Fruit fly (Drosophila melanogaster) whole organism, embryonic: ENCODE data around the gene nan.

Experiments
- Atf3 ChIP-seq: fragments of 200-800 bp; sonication (Bioruptor generic); optimal IDR thresholded peaks from 3 replicates; lab custom pipeline; 2016; ENCODE audit warnings: missing biosample characterization, missing genetic modification characterization
- CG10267 ChIP-seq: fragments of 200-800 bp; sonication (Bioruptor generic); optimal IDR thresholded peaks from 2 replicates; lab custom pipeline; 2018; ENCODE audit warnings: missing biosample characterization, mild to moderate bottlenecking, missing genetic modification characterization, moderate library complexity
- CG11723 ChIP-seq: fragments of 200-800 bp; sonication (Bioruptor generic); optimal IDR thresholded peaks from 2 replicates; lab custom pipeline; 2017; ENCODE audit warnings: missing biosample characterization, mild to moderate bottlenecking, missing genetic modification characterization
- CG13296 ChIP-seq: fragments of 200-800 bp; sonication (Bioruptor generic); optimal IDR thresholded peaks from 3 replicates; lab custom pipeline; 2018; ENCODE audit warnings: missing biosample characterization, mild to moderate bottlenecking, missing genetic modification characterization
- CG14667 ChIP-seq: fragments of 200-800 bp; sonication (Bioruptor generic); IDR thresholded peaks from 2 replicates; pipeline ENCODE4 v1.3.6; 2022; ENCODE audit warnings: missing biosample characterization, missing genetic modification characterization
- CG15011 ChIP-seq: fragments of 200-800 bp; sonication (Bioruptor generic); optimal IDR thresholded peaks from 3 replicates; lab custom pipeline; 2018; ENCODE audit warnings: missing biosample characterization, mild to moderate bottlenecking, missing genetic modification characterization
- CG15073 ChIP-seq: fragments of 200-800 bp; sonication (Bioruptor generic); optimal IDR thresholded peaks from 2 replicates; lab custom pipeline; 2016; ENCODE audit warnings: missing biosample characterization, missing genetic modification characterization
- CG17385 ChIP-seq: fragments of 200-800 bp; sonication (Bioruptor generic); optimal IDR thresholded peaks from 3 replicates; lab custom pipeline; 2018; ENCODE audit warnings: missing biosample characterization, mild to moderate bottlenecking, missing genetic modification characterization
- CG18599 ChIP-seq: fragments of 200-800 bp; sonication (Bioruptor generic); optimal IDR thresholded peaks from 3 replicates; lab custom pipeline; 2017; ENCODE audit warnings: missing biosample characterization, missing genetic modification characterization, mild to moderate bottlenecking, moderate library complexity, missing genetic modification reagents
- CG2129 ChIP-seq: fragments of 200-800 bp; sonication (Bioruptor generic); IDR thresholded peaks from 2 replicates; pipeline ENCODE4 v1.3.6; 2022; ENCODE audit warnings: missing biosample characterization, missing genetic modification characterization; ENCODE audit not compliant: partially characterized antibody
- CG31365 ChIP-seq: fragments of 200-800 bp; sonication (Bioruptor generic); optimal IDR thresholded peaks from 2 replicates; lab custom pipeline; 2018; ENCODE audit warnings: missing biosample characterization, mild to moderate bottlenecking, missing genetic modification characterization
- CG6175 ChIP-seq: fragments of 200-800 bp; sonication (Bioruptor generic); IDR thresholded peaks from 3 replicates; pipeline ENCODE4 v1.3.6; 2022; ENCODE audit warnings: missing biosample characterization, missing genetic modification characterization
- CG6654 ChIP-seq: fragments of 200-800 bp; sonication (Bioruptor generic); optimal IDR thresholded peaks from 2 replicates; lab custom pipeline; 2017; ENCODE audit warnings: missing biosample characterization, mild to moderate bottlenecking, missing genetic modification characterization
- CG8388 ChIP-seq: fragments of 200-800 bp; sonication (Bioruptor generic); optimal IDR thresholded peaks from 2 replicates; lab custom pipeline; 2019; ENCODE audit warnings: missing biosample characterization, mild to moderate bottlenecking, missing genetic modification characterization, moderate library complexity
- CG9609 ChIP-seq: fragments of 200-800 bp; sonication (Bioruptor generic); optimal IDR thresholded peaks from 3 replicates; lab custom pipeline; 2016; ENCODE audit warnings: missing biosample characterization, missing genetic modification characterization
- CG9797 ChIP-seq: fragments of 200-800 bp; sonication (Bioruptor generic); optimal IDR thresholded peaks from 3 replicates; lab custom pipeline; 2018; ENCODE audit warnings: missing biosample characterization, mild to moderate bottlenecking, missing genetic modification characterization
- CHES-1-like ChIP-seq: fragments of 200-800 bp; sonication (Bioruptor generic); optimal IDR thresholded peaks from 2 replicates; lab custom pipeline; 2016; ENCODE audit warnings: missing biosample characterization, missing genetic modification characterization
- CrebB ChIP-seq: fragments of 200-800 bp; sonication (Bioruptor generic); optimal IDR thresholded peaks from 3 replicates; lab custom pipeline; 2018; ENCODE audit warnings: missing biosample characterization, mild to moderate bottlenecking, missing genetic modification characterization
- Dad ChIP-seq: fragments of 200-800 bp; sonication (Bioruptor generic); optimal IDR thresholded peaks from 3 replicates; lab custom pipeline; 2016; ENCODE audit warnings: missing biosample characterization, missing genetic modification characterization
- Dip3 ChIP-seq: fragments of 200-800 bp; sonication (Bioruptor generic); optimal IDR thresholded peaks from 3 replicates; lab custom pipeline; 2016; ENCODE audit warnings: missing biosample characterization, missing genetic modification characterization
- Fer2 ChIP-seq: fragments of 200-800 bp; sonication (Bioruptor generic); optimal IDR thresholded peaks from 2 replicates; lab custom pipeline; 2018; ENCODE audit warnings: missing biosample characterization, mild to moderate bottlenecking, missing genetic modification characterization, moderate library complexity
- HHEX ChIP-seq: fragments of 200-800 bp; sonication (Bioruptor generic); optimal IDR thresholded peaks from 3 replicates; lab custom pipeline; 2017; ENCODE audit warnings: missing biosample characterization, mild to moderate bottlenecking, missing genetic modification characterization, missing genetic modification reagents
- HmgZ ChIP-seq: fragments of 200-800 bp; sonication (Bioruptor generic); optimal IDR thresholded peaks from 2 replicates; lab custom pipeline; 2018; ENCODE audit warnings: missing biosample characterization, mild to moderate bottlenecking, missing genetic modification characterization
- Lpt ChIP-seq: fragments of >200 bp; optimal IDR thresholded peaks from 2 replicates; lab custom pipeline; 2018; ENCODE audit warnings: missing biosample characterization, missing genetic modification characterization
- MBD-R2 ChIP-seq: fragments of 200-800 bp; sonication (Bioruptor generic); IDR thresholded peaks from 2 replicates; pipeline ENCODE4 v1.3.6; 2022; ENCODE audit warnings: missing biosample characterization, missing genetic modification characterization
- Myb ChIP-seq: fragments of 200-800 bp; sonication (Bioruptor generic); optimal IDR thresholded peaks from 2 replicates; lab custom pipeline; 2016; ENCODE audit warnings: missing biosample characterization, missing genetic modification characterization
- NC2β ChIP-seq: fragments of 200-800 bp; sonication (Bioruptor generic); optimal IDR thresholded peaks from 2 replicates; lab custom pipeline; 2016; ENCODE audit warnings: missing biosample characterization, missing genetic modification characterization
- NfI ChIP-seq: fragments of 200-800 bp; sonication (Bioruptor generic); optimal IDR thresholded peaks from 3 replicates; lab custom pipeline; 2018; ENCODE audit warnings: missing biosample characterization, mild to moderate bottlenecking, missing genetic modification characterization, moderate library complexity
- Pdp1 ChIP-seq, 2 experiments: fragments of 200-800 bp; sonication (Bioruptor generic); optimal IDR thresholded peaks; 3 replicates each; lab custom pipeline; 2016; ENCODE audit warnings: missing biosample characterization in 2 of 2, missing genetic modification characterization in 2 of 2, mild to moderate bottlenecking in 1 of 2, moderate library complexity in 1 of 2
- Sox100B ChIP-seq: fragments of 200-800 bp; sonication (Bioruptor generic); optimal IDR thresholded peaks from 3 replicates; lab custom pipeline; 2018; ENCODE audit warnings: missing biosample characterization, mild to moderate bottlenecking, missing genetic modification characterization
- Spps ChIP-seq: fragments of 200-800 bp; sonication (Bioruptor generic); optimal IDR thresholded peaks from 2 replicates; lab custom pipeline; 2018; ENCODE audit warnings: missing biosample characterization, mild to moderate bottlenecking, missing genetic modification characterization
- Sry-β ChIP-seq: fragments of 200-800 bp; sonication (Bioruptor generic); optimal IDR thresholded peaks from 2 replicates; lab custom pipeline; 2018; ENCODE audit warnings: missing biosample characterization, mild to moderate bottlenecking, missing genetic modification characterization, moderate library complexity
- Vsx1 ChIP-seq: fragments of 200-800 bp; sonication (Bioruptor generic); optimal IDR thresholded peaks from 2 replicates; lab custom pipeline; 2017; ENCODE audit warnings: missing biosample characterization, mild to moderate bottlenecking, missing genetic modification characterization, missing genetic modification reagents
- ase ChIP-seq: fragments of 200-800 bp; sonication (Bioruptor generic); IDR thresholded peaks from 3 replicates; pipeline ENCODE4 v1.3.6; 2022; ENCODE audit warnings: missing biosample characterization, missing genetic modification characterization
- btn ChIP-seq: fragments of 200-800 bp; sonication (Bioruptor generic); optimal IDR thresholded peaks from 2 replicates; lab custom pipeline; 2016; ENCODE audit warnings: missing biosample characterization, missing genetic modification characterization
- exex ChIP-seq: fragments of 200-800 bp; sonication (Bioruptor generic); optimal IDR thresholded peaks from 4 replicates; lab custom pipeline; 2018; ENCODE audit warnings: missing biosample characterization, mild to moderate bottlenecking, missing genetic modification characterization, moderate library complexity
- fd102C ChIP-seq: fragments of 200-800 bp; sonication (Bioruptor generic); optimal IDR thresholded peaks from 2 replicates; lab custom pipeline; 2018; ENCODE audit warnings: missing biosample characterization, mild to moderate bottlenecking, missing genetic modification characterization, moderate library complexity
- grau ChIP-seq: fragments of 200-800 bp; optimal IDR thresholded peaks from 3 replicates; lab custom pipeline; 2019; ENCODE audit warnings: missing biosample characterization, mild to moderate bottlenecking, missing genetic modification characterization, moderate library complexity
- inv ChIP-seq: fragments of 200-800 bp; sonication (Bioruptor generic); IDR thresholded peaks from 2 replicates; pipeline ENCODE4 v1.3.6; 2022; ENCODE audit warnings: missing biosample characterization, missing genetic modification characterization; ENCODE audit not compliant: partially characterized antibody
- jumu ChIP-seq: fragments of 200-800 bp; sonication (Bioruptor generic); optimal IDR thresholded peaks from 3 replicates; lab custom pipeline; 2016; ENCODE audit warnings: missing biosample characterization, missing genetic modification characterization
- lab ChIP-seq: fragments of 200-800 bp; sonication (Bioruptor generic); optimal IDR thresholded peaks from 3 replicates; lab custom pipeline; 2017; ENCODE audit warnings: missing biosample characterization, missing genetic modification characterization, mild to moderate bottlenecking, moderate library complexity, missing genetic modification reagents
- schlank ChIP-seq: fragments of 200-800 bp; sonication (Bioruptor generic); optimal IDR thresholded peaks from 2 replicates; lab custom pipeline; 2018; ENCODE audit warnings: missing biosample characterization, mild to moderate bottlenecking, missing genetic modification characterization
- sim ChIP-seq: fragments of 200-800 bp; sonication (Bioruptor generic); IDR thresholded peaks from 2 replicates; pipeline ENCODE4 v1.3.6; 2022; ENCODE audit warnings: missing biosample characterization, missing genetic modification characterization
- slbo ChIP-seq: fragments of 200-800 bp; sonication (Bioruptor generic); IDR thresholded peaks from 2 replicates; pipeline ENCODE4 v1.3.6; 2022; ENCODE audit warnings: missing biosample characterization, missing genetic modification characterization
- slp2 ChIP-seq: fragments of 200-800 bp; sonication (Bioruptor generic); optimal IDR thresholded peaks from 2 replicates; lab custom pipeline; 2016; ENCODE audit warnings: missing biosample characterization, missing genetic modification characterization
- stwl ChIP-seq: fragments of 200-800 bp; sonication (Bioruptor generic); optimal IDR thresholded peaks from 3 replicates; lab custom pipeline; 2018; ENCODE audit warnings: missing biosample characterization, mild to moderate bottlenecking, missing genetic modification characterization, moderate library complexity
- sug ChIP-seq: fragments of 200-800 bp; optimal IDR thresholded peaks from 2 replicates; lab custom pipeline; 2019; ENCODE audit warnings: missing biosample characterization, mild to moderate bottlenecking, missing genetic modification characterization, moderate library complexity
- tin ChIP-seq: fragments of 200-800 bp; sonication (Bioruptor generic); optimal IDR thresholded peaks from 3 replicates; lab custom pipeline; 2016; ENCODE audit warnings: missing biosample characterization, missing genetic modification characterization
- tio ChIP-seq: fragments of 200-800 bp; sonication (Bioruptor generic); optimal IDR thresholded peaks from 2 replicates; lab custom pipeline; 2017; ENCODE audit warnings: missing biosample characterization, missing genetic modification characterization, inconsistent platforms
- ttk ChIP-seq: fragments of 200-800 bp; sonication (Bioruptor generic); IDR thresholded peaks from 2 replicates; pipeline ENCODE4 v2.1.2; 2022; ENCODE audit warnings: missing biosample characterization, missing genetic modification characterization

Gene nan

dm6 chr3L:14189957-14190624 lies 643 bp upstream of the nan start (continued):
- TF ChIP-seq CG2129 (GFP tag; lab: Robert Waterston, UW) (no peak), CG9609 (GFP tag; lab: Kevin White, UChicago) (peak; percentile 2), ase (GFP tag; lab: Robert Waterston, UW) (peak; percentile 75; the same call in 2 of the 3 replicates), CG15073 (GFP tag; lab: Kevin White, UChicago) (no peak), Dip3 (GFP tag; lab: Kevin White, UChicago) (peak; percentile 37), NfI (peak; percentile 49), CG17385 (peak; percentile 27), slbo (GFP tag; lab: Robert Waterston, UW) (peak; percentile 82), Vsx1 (peak; percentile 97), HmgZ (tag; lab: Kevin White, UChicago) (no peak), CG18599 (peak; percentile 58), CG10267 (tag; lab: Kevin White, UChicago) (peak; percentile 21), CG6654 (GFP tag; lab: Kevin White, UChicago) (no peak), Sox100B (GFP tag; lab: Kevin White, UChicago) (peak; percentile 26), jumu (GFP tag; lab: Kevin White, UChicago) (no peak), CrebB (no peak), tio (no peak), exex (tag; lab: Kevin White, UChicago) (no peak), CG9797 (no peak), sug (tag; lab: Kevin White, UChicago) (no peak), Fer2 (no peak), ttk (GFP tag; lab: Robert Waterston, UW) (0 out of 2 replicates have a peak, but pooled peaks have one; percentile 15), MBD-R2 (GFP tag; lab: Robert Waterston, UW) (peak; percentile 60), Myb (GFP tag; lab: Kevin White, UChicago) (no peak), Atf3 (GFP tag; lab: Kevin White, UChicago) (no peak), HHEX (peak; percentile 46), btn (GFP tag; lab: Kevin White, UChicago) (no peak), sim (GFP tag; lab: Robert Waterston, UW) (peak; percentile 40; the same call in 1 of the 2 replicates), fd102C (GFP tag; lab: Kevin White, UChicago) (no peak), Pdp1 (GFP tag; optimal IDR thresholded peaks at IDR 0.05; lab: Kevin White, UChicago) (no peak), CG14667 (GFP tag; lab: Robert Waterston, UW) (peak; percentile 24; the same call in 1 of the 2 replicates), stwl (tag; lab: Kevin White, UChicago) (no peak), Lpt (GFP tag; lab: Kevin White, UChicago) (no peak), CG6175 (no peak), Dad (GFP tag; lab: Kevin White, UChicago) (no peak), CHES-1-like (GFP tag; lab: Kevin White, UChicago) (no peak), CG11723 (GFP tag; lab: Kevin White, UChicago) (no peak), slp2 (GFP tag; lab: Kevin White, UChicago) (no peak), Spps (tag; lab: Kevin White, UChicago) (no peak), NC2β (no peak), CG13296 (GFP tag; lab: Kevin White, UChicago) (peak; percentile 24), tin (peak; percentile 31), grau (peak; percentile 48), inv (no peak), Sry-β (GFP tag; lab: Kevin White, UChicago) (no peak), schlank (no peak), CG15011 (GFP tag; lab: Kevin White, UChicago) (no peak), CG31365 (tag; lab: Kevin White, UChicago) (peak; percentile 33), lab (GFP tag; lab: Kevin White, UChicago) (peak; percentile 67), CG8388 (GFP tag; lab: Kevin White, UChicago) (no peak)
